Fruit fly (Drosophila melanogaster) whole organism, embryonic: ENCODE measurements around the gene Ostgamma.

Experiments
- Awh ChIP-seq: fragments of 200-800 bp; sonication (Bioruptor generic); IDR thresholded peaks from 2 replicates; pipeline ENCODE4, ENCODE4 v1.3.6; 2022; ENCODE audit warnings: missing biosample characterization, missing genetic modification characterization
- CG10321 ChIP-seq: fragments of 200-800 bp; sonication (Bioruptor generic); IDR thresholded peaks from 2 replicates; pipeline ENCODE4 v1.3.6; 2022; ENCODE audit warnings: missing biosample characterization, missing genetic modification characterization
- CG10959 ChIP-seq: fragments of 200-800 bp; sonication (Bioruptor generic); IDR thresholded peaks from 2 replicates; pipeline ENCODE4 v1.3.6; 2022; ENCODE audit warnings: missing biosample characterization, missing genetic modification characterization
- CG13424 ChIP-seq: fragments of 200-800 bp; sonication (Bioruptor generic); optimal IDR thresholded peaks from 2 replicates; lab custom pipeline; 2019; ENCODE audit warnings: missing biosample characterization, mild to moderate bottlenecking, missing genetic modification characterization, moderate library complexity
- CG13624 ChIP-seq: fragments of 200-800 bp; sonication (Bioruptor generic); optimal IDR thresholded peaks from 2 replicates; lab custom pipeline; 2016; ENCODE audit warnings: missing biosample characterization, missing genetic modification characterization
- CG14441 ChIP-seq: fragments of 200-800 bp; sonication (Bioruptor generic); IDR thresholded peaks from 2 replicates; pipeline ENCODE4 v1.3.6; 2022; ENCODE audit warnings: missing biosample characterization, missing genetic modification characterization
- CG1529 ChIP-seq: fragments of 200-800 bp; sonication (Bioruptor generic); optimal IDR thresholded peaks from 3 replicates; lab custom pipeline; 2018; ENCODE audit warnings: missing biosample characterization, missing genetic modification characterization
- CG1602 ChIP-seq: fragments of 200-800 bp; sonication (Bioruptor generic); optimal IDR thresholded peaks from 3 replicates; lab custom pipeline; 2016; ENCODE audit warnings: missing biosample characterization, missing genetic modification characterization
- CG1647 ChIP-seq: fragments of 200-800 bp; sonication (Bioruptor generic); optimal IDR thresholded peaks from 3 replicates; lab custom pipeline; 2016; ENCODE audit warnings: missing biosample characterization, missing genetic modification characterization
- CG17359 ChIP-seq: fragments of 200-800 bp; sonication (Bioruptor generic); optimal IDR thresholded peaks from 3 replicates; lab custom pipeline; 2018; ENCODE audit warnings: missing biosample characterization, mild to moderate bottlenecking, missing genetic modification characterization, moderate library complexity
- CG18011 ChIP-seq: fragments of 200-800 bp; sonication (Bioruptor generic); optimal IDR thresholded peaks from 2 replicates; lab custom pipeline; 2017; ENCODE audit warnings: missing biosample characterization, missing genetic modification characterization, mild to moderate bottlenecking, moderate library complexity, missing genotype
- CG18599 ChIP-seq: fragments of 200-800 bp; sonication (Bioruptor generic); optimal IDR thresholded peaks from 3 replicates; lab custom pipeline; 2017; ENCODE audit warnings: missing biosample characterization, missing genetic modification characterization, mild to moderate bottlenecking, moderate library complexity, missing genetic modification reagents
- CG2678 ChIP-seq: fragments of 200-800 bp; sonication (Bioruptor generic); optimal IDR thresholded peaks from 3 replicates; lab custom pipeline; 2019; ENCODE audit warnings: missing biosample characterization, mild to moderate bottlenecking, missing genetic modification characterization, moderate library complexity
- CG30403 ChIP-seq: fragments of 200-800 bp; sonication (Bioruptor generic); optimal IDR thresholded peaks from 3 replicates; lab custom pipeline; 2016; ENCODE audit warnings: missing biosample characterization, missing genetic modification characterization
- CG3065 ChIP-seq: fragments of 200-800 bp; sonication (Bioruptor generic); optimal IDR thresholded peaks from 2 replicates; lab custom pipeline; 2016; ENCODE audit warnings: missing biosample characterization, missing genetic modification characterization
- CG33213 ChIP-seq: fragments of 200-800 bp; sonication (Bioruptor generic); optimal IDR thresholded peaks from 3 replicates; lab custom pipeline; 2016; ENCODE audit warnings: missing biosample characterization, missing genetic modification characterization
- CG4617 ChIP-seq: fragments of 200-800 bp; sonication (Bioruptor generic); optimal IDR thresholded peaks from 3 replicates; lab custom pipeline; 2016; ENCODE audit warnings: missing biosample characterization, missing genetic modification characterization, borderline replicate concordance
- CG6689 ChIP-seq: fragments of 200-800 bp; sonication (Bioruptor generic); IDR thresholded peaks from 2 replicates; pipeline ENCODE4 v1.3.6; 2022; ENCODE audit warnings: missing biosample characterization, missing genetic modification characterization
- CG8388 ChIP-seq: fragments of 200-800 bp; sonication (Bioruptor generic); optimal IDR thresholded peaks from 2 replicates; lab custom pipeline; 2019; ENCODE audit warnings: missing biosample characterization, mild to moderate bottlenecking, missing genetic modification characterization, moderate library complexity
- Chrac-16 ChIP-seq: fragments of 200-800 bp; sonication (Bioruptor generic); optimal IDR thresholded peaks from 3 replicates; lab custom pipeline; 2016; ENCODE audit warnings: missing biosample characterization, missing genetic modification characterization
- Fer2 ChIP-seq: fragments of 200-800 bp; sonication (Bioruptor generic); optimal IDR thresholded peaks from 2 replicates; lab custom pipeline; 2018; ENCODE audit warnings: missing biosample characterization, mild to moderate bottlenecking, missing genetic modification characterization, moderate library complexity
- HHEX ChIP-seq: fragments of 200-800 bp; sonication (Bioruptor generic); optimal IDR thresholded peaks from 3 replicates; lab custom pipeline; 2017; ENCODE audit warnings: missing biosample characterization, mild to moderate bottlenecking, missing genetic modification characterization, missing genetic modification reagents
- Hmx ChIP-seq: fragments of 200-800 bp; sonication (Bioruptor generic); optimal IDR thresholded peaks from 2 replicates; lab custom pipeline; 2016; ENCODE audit warnings: missing biosample characterization, missing genetic modification characterization
- Kr ChIP-seq: fragments of 200-800 bp; sonication (Bioruptor generic); optimal IDR thresholded peaks from 2 replicates; lab custom pipeline; 2017; ENCODE audit warnings: missing biosample characterization, mild to moderate bottlenecking, missing genetic modification characterization
- Mad ChIP-seq: fragments of 200-800 bp; sonication (Bioruptor generic); optimal IDR thresholded peaks from 2 replicates; lab custom pipeline; 2016; ENCODE audit warnings: missing biosample characterization, missing genetic modification characterization
- Med ChIP-seq: fragments of 200-800 bp; sonication (Bioruptor generic); peaks from one replicate; lab custom pipeline; 2016; ENCODE audit warnings: missing biosample characterization, missing genetic modification characterization, mild to moderate bottlenecking, inconsistent platforms, moderate library complexity
- NFAT ChIP-seq: fragments of 200-800 bp; sonication (Bioruptor generic); IDR thresholded peaks from 2 replicates; pipeline ENCODE4 v1.3.6; 2022; ENCODE audit warnings: missing biosample characterization, missing genetic modification characterization
- Neu2 ChIP-seq: fragments of 200-800 bp; sonication (Bioruptor generic); optimal IDR thresholded peaks from 3 replicates; lab custom pipeline; 2016; ENCODE audit warnings: missing biosample characterization, missing genetic modification characterization, borderline replicate concordance
- Spps ChIP-seq: fragments of 200-800 bp; sonication (Bioruptor generic); optimal IDR thresholded peaks from 2 replicates; lab custom pipeline; 2018; ENCODE audit warnings: missing biosample characterization, mild to moderate bottlenecking, missing genetic modification characterization
- Ssrp ChIP-seq: fragments of 200-800 bp; sonication (Bioruptor generic); optimal IDR thresholded peaks from 2 replicates; lab custom pipeline; 2018; ENCODE audit warnings: missing biosample characterization, mild to moderate bottlenecking, missing genetic modification characterization, moderate library complexity
- Vsx1 ChIP-seq: fragments of 200-800 bp; sonication (Bioruptor generic); optimal IDR thresholded peaks from 2 replicates; lab custom pipeline; 2017; ENCODE audit warnings: missing biosample characterization, mild to moderate bottlenecking, missing genetic modification characterization, missing genetic modification reagents
- al ChIP-seq: fragments of 200-800 bp; sonication (Bioruptor generic); IDR thresholded peaks from 2 replicates; pipeline ENCODE4 v1.3.6; 2022; ENCODE audit warnings: missing biosample characterization, missing genetic modification characterization
- aop ChIP-seq: fragments of 200-800 bp; sonication (Bioruptor generic); IDR thresholded peaks from 2 replicates; pipeline ENCODE4 v1.3.6; 2022; ENCODE audit warnings: missing biosample characterization, missing genetic modification characterization
- cg ChIP-seq: fragments of 200-800 bp; sonication (Bioruptor generic); optimal IDR thresholded peaks from 3 replicates; lab custom pipeline; 2019; ENCODE audit warnings: missing biosample characterization, mild to moderate bottlenecking, missing genetic modification characterization, moderate library complexity
- ci ChIP-seq: fragments of 200-800 bp; sonication (Bioruptor generic); IDR thresholded peaks from 3 replicates; pipeline ENCODE4 v1.3.6; 2022; ENCODE audit warnings: missing biosample characterization, missing genetic modification characterization
- dati ChIP-seq: fragments of 200-800 bp; sonication (Bioruptor generic); IDR thresholded peaks from 2 replicates; pipeline ENCODE4 v1.3.6; 2022; ENCODE audit warnings: missing biosample characterization, missing genetic modification characterization
- dmrt99B ChIP-seq: fragments of 200-800 bp; sonication (Bioruptor generic); optimal IDR thresholded peaks from 2 replicates; lab custom pipeline; 2018; ENCODE audit warnings: missing biosample characterization, mild to moderate bottlenecking, missing genetic modification characterization, moderate library complexity
- fru ChIP-seq: fragments of >200 bp; optimal IDR thresholded peaks from 2 replicates; lab custom pipeline; 2017
- hbn ChIP-seq: fragments of 200-800 bp; sonication (Bioruptor generic); IDR thresholded peaks from 2 replicates; pipeline ENCODE4 v1.3.6; 2022; ENCODE audit warnings: missing biosample characterization, missing genetic modification characterization; ENCODE audit not compliant: partially characterized antibody
- her ChIP-seq: fragments of 200-800 bp; sonication (Bioruptor generic); optimal IDR thresholded peaks from 2 replicates; lab custom pipeline; 2016; ENCODE audit warnings: missing biosample characterization, missing genetic modification characterization
- inv ChIP-seq: fragments of 200-800 bp; sonication (Bioruptor generic); IDR thresholded peaks from 2 replicates; pipeline ENCODE4 v1.3.6; 2022; ENCODE audit warnings: missing biosample characterization, missing genetic modification characterization; ENCODE audit not compliant: partially characterized antibody
- lilli ChIP-seq: fragments of 200-800 bp; sonication (Bioruptor generic); optimal IDR thresholded peaks from 3 replicates; lab custom pipeline; 2016; ENCODE audit warnings: missing biosample characterization, missing genetic modification characterization
- lov ChIP-seq, 2 experiments: fragments of 200-800 bp in 1 of 2; fragments of >200 bp in 1 of 2; sonication (Bioruptor generic) in 1 of 2; IDR thresholded peaks in 1 of 2; optimal IDR thresholded peaks in 1 of 2; 2 replicates in 1 of 2; 3 replicates in 1 of 2; pipeline versions ENCODE4 v1.3.6 to Lab custom; 2017 to 2022; ENCODE audit warnings: missing biosample characterization in 1 of 2, missing genetic modification characterization in 1 of 2
- odd ChIP-seq: fragments of 200-800 bp; sonication (Bioruptor generic); optimal IDR thresholded peaks from 2 replicates; lab custom pipeline; 2017; ENCODE audit warnings: missing biosample characterization, mild to moderate bottlenecking, missing genetic modification characterization
- pzg ChIP-seq: fragments of 200-800 bp; sonication (Bioruptor generic); optimal IDR thresholded peaks from 3 replicates; lab custom pipeline; 2018; ENCODE audit warnings: missing biosample characterization, mild to moderate bottlenecking, missing genetic modification characterization, moderate library complexity
- ro ChIP-seq: fragments of 200-800 bp; sonication (Bioruptor generic); IDR thresholded peaks from 2 replicates; pipeline ENCODE4 v1.3.6; 2022; ENCODE audit warnings: missing biosample characterization, missing genetic modification characterization
- row ChIP-seq: fragments of 200-800 bp; sonication (Bioruptor generic); IDR thresholded peaks from 3 replicates; pipeline ENCODE4 v1.3.6; 2022; ENCODE audit warnings: missing biosample characterization, missing genetic modification characterization
- stc ChIP-seq: fragments of 200-800 bp; sonication (Bioruptor generic); IDR thresholded peaks from 2 replicates; pipeline ENCODE4 v1.3.6; 2022; ENCODE audit warnings: missing biosample characterization, missing genetic modification characterization
- unpg ChIP-seq: fragments of 200-800 bp; sonication (Bioruptor generic); optimal IDR thresholded peaks from 3 replicates; lab custom pipeline; 2018; ENCODE audit warnings: missing biosample characterization, mild to moderate bottlenecking, missing genetic modification characterization, moderate library complexity
- z ChIP-seq: fragments of 200-800 bp; sonication (Bioruptor generic); IDR thresholded peaks from 3 replicates; pipeline ENCODE4 v1.3.6; 2022; ENCODE audit warnings: missing biosample characterization, missing genetic modification characterization

The Ostgamma gene

DNA sequence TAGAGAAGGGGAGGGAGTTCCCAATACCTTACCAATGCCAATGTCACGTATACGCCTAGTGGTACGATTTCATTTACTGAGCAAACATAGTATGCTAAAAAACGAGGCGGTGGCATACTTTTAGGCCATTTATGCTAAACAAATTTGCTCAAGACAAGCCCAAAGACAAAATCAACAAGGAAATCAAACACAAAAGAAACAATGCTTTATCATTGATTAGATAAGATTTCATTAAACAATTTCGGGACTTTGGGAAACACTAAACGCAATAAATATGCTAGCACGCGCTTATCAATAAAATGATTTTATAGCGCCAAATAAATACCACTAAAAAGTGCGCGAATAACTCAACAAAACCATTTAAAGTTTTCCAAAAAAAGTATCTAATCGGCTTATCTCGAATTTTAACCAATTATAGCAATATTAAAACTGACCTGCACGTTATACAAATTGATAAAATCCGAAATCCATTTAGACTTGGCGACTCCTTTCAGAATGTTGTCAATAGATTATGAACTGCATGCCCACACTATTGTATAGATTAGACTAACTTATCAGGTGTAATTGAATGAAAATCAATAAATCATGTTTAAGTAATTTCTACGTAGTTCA lies 42.7 kb upstream of the Ostgamma start (continued):
- TF ChIP-seq CG3065 (no peak), Neu2 (GFP tag; lab: Kevin White, UChicago) (no peak), CG2678 (peak; percentile 68), NFAT (GFP tag; lab: Robert Waterston, UW) (no peak), Fer2 (tag; lab: Kevin White, UChicago) (no peak), z (GFP tag; lab: Robert Waterston, UW) (no peak), CG33213 (GFP tag; lab: Kevin White, UChicago) (no peak), HHEX (GFP tag; lab: Kevin White, UChicago) (peak; percentile 61), Ssrp (tag; lab: Kevin White, UChicago) (no peak), Vsx1 (GFP tag; lab: Kevin White, UChicago) (peak; percentile 51), dmrt99B (tag; lab: Kevin White, UChicago) (peak; percentile 25), unpg (GFP tag; lab: Kevin White, UChicago) (peak; percentile 46), Spps (tag; lab: Kevin White, UChicago) (no peak), CG13624 (GFP tag; lab: Kevin White, UChicago) (no peak), fru (lab: Kevin White, UChicago) (no peak), CG13424 (peak; percentile 31), hbn (GFP tag; lab: Robert Waterston, UW) (no peak), Awh (GFP tag; lab: Robert Waterston, UW) (no peak; the same call in 1 of the 2 replicates), Chrac-16 (GFP tag; lab: Kevin White, UChicago) (no peak), ro (GFP tag; lab: Robert Waterston, UW) (no peak), CG6689 (GFP tag; lab: Robert Waterston, UW) (no peak), CG18599 (GFP tag; lab: Kevin White, UChicago) (peak; percentile 62), CG10959 (GFP tag; lab: Robert Waterston, UW) (no peak), her (GFP tag; lab: Kevin White, UChicago) (peak; percentile 28), lov (optimal IDR thresholded peaks at IDR 0.05; lab: Kevin White, UChicago) (no peak), lov (GFP tag; IDR thresholded peaks at IDR 0.05; lab: Robert Waterston, UW) (no peak), CG14441 (GFP tag; lab: Robert Waterston, UW) (no peak), stc (GFP tag; lab: Robert Waterston, UW) (no peak), CG18011 (GFP tag; lab: Kevin White, UChicago) (peak; percentile 17), Mad (GFP tag; lab: Kevin White, UChicago) (no peak), ci (GFP tag; lab: Robert Waterston, UW) (no peak; the same call in 2 of the 3 replicates), CG30403 (GFP tag; lab: Kevin White, UChicago) (no peak), Med (peak; percentile 86), odd (GFP tag; lab: Kevin White, UChicago) (peak; percentile 69), CG17359 (peak; percentile 59), CG1602 (GFP tag; lab: Kevin White, UChicago) (no peak), dati (GFP tag; lab: Robert Waterston, UW) (no peak), lilli (GFP tag; lab: Kevin White, UChicago) (no peak), aop (GFP tag; lab: Robert Waterston, UW) (no peak), al (GFP tag; lab: Robert Waterston, UW) (no peak), CG1529 (GFP tag; lab: Kevin White, UChicago) (peak; percentile 14), row (GFP tag; lab: Robert Waterston, UW) (no peak), Kr (GFP tag; lab: Kevin White, UChicago) (no peak), cg (GFP tag; lab: Kevin White, UChicago) (no peak), CG8388 (GFP tag; lab: Kevin White, UChicago) (peak; percentile 8), inv (GFP tag; lab: Robert Waterston, UW) (no peak), CG10321 (GFP tag; lab: Robert Waterston, UW) (no peak), Hmx (no peak), pzg (no peak), CG4617 (GFP tag; lab: Kevin White, UChicago) (no peak), CG1647 (GFP tag; lab: Kevin White, UChicago) (no peak)
